Worm (Caenorhabditis elegans): ENCODE measurements around the gene W09D10.4.

DNA sequence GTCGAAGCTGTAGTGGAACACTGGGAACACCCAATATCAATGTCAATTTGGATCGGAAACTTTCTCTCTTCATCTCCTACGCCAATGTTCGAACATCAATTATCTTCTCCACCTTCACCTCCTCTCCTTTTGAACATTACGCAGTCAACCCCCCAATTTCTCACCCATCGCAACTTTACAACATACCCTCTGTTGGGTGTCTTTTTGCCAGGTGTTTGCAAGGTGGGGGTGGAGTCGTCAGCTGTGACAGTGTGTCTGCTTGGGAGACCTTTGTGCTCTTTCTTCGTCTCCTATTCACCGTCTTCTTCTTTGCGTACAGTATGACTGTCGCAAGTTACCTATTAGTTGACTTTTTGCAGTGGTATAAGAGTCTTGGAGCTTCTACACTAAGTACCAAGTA is 49.4 kb downstream of the W09D10.4 start:
- TF ChIP-seq ama-1 (optimal IDR thresholded peaks at IDR 0.05) (no peak), pros-1 (tag; optimal IDR thresholded peaks at IDR 0.05) (no peak), che-1 (tag; optimal IDR thresholded peaks at IDR 0.05) (no peak), unc-3 (GFP tag; conservative IDR thresholded peaks at IDR 0.05) (no peak), unc-3 (tag; optimal IDR thresholded peaks at IDR 0.05) (no peak)
